Fruit fly (Drosophila melanogaster) whole organism, prepupa: ENCODE results near the gene CG11714.
A peak's percentile ranks its signal among the peaks of the same experiment; 100 is the strongest.

Experiments used
- CG11294 ChIP-seq: fragments of 200-800 bp; sonication (Bioruptor generic); IDR thresholded peaks from 2 replicates; pipeline ENCODE4 v1.3.6; 2022; ENCODE audit warnings: missing biosample characterization, missing genetic modification characterization
- CG11762 ChIP-seq: fragments of 200-800 bp; sonication (Bioruptor generic); optimal IDR thresholded peaks from 3 replicates; lab custom pipeline; 2016; ENCODE audit warnings: missing biosample characterization, missing genetic modification characterization; ENCODE audit not compliant: insufficient read depth
- CG34406 ChIP-seq: fragments of 200-800 bp; sonication (Bioruptor generic); optimal IDR thresholded peaks from 3 replicates; lab custom pipeline; 2016; ENCODE audit warnings: missing biosample characterization, missing genetic modification characterization
- CG3919 ChIP-seq: fragments of 200-800 bp; sonication (Bioruptor generic); optimal IDR thresholded peaks from 3 replicates; lab custom pipeline; 2016; ENCODE audit warnings: missing biosample characterization, missing genetic modification characterization
- CG6163 ChIP-seq: fragments of 200-800 bp; sonication (Bioruptor generic); IDR thresholded peaks from 3 replicates; pipeline ENCODE4 v1.3.6; 2022; ENCODE audit warnings: missing biosample characterization, missing genetic modification characterization
- CG6854 ChIP-seq: fragments of 200-800 bp; sonication (Bioruptor generic); optimal IDR thresholded peaks from 2 replicates; lab custom pipeline; 2017; ENCODE audit warnings: missing biosample characterization, mild to moderate bottlenecking, missing genetic modification characterization
- CG7368 ChIP-seq: fragments of 200-800 bp; sonication (Bioruptor generic); optimal IDR thresholded peaks from 3 replicates; lab custom pipeline; 2016; ENCODE audit warnings: missing biosample characterization, missing genetic modification characterization
- CG8319 ChIP-seq: fragments of 200-800 bp; sonication (Bioruptor generic); optimal IDR thresholded peaks from 3 replicates; lab custom pipeline; 2016; ENCODE audit warnings: missing biosample characterization, missing genetic modification characterization
- CG9139 ChIP-seq: fragments of 200-800 bp; sonication (Bioruptor generic); optimal IDR thresholded peaks from 3 replicates; lab custom pipeline; 2017; ENCODE audit warnings: missing biosample characterization, mild to moderate bottlenecking, missing genetic modification characterization
- Ets21C ChIP-seq: fragments of 200-800 bp; sonication (Bioruptor generic); optimal IDR thresholded peaks from 3 replicates; lab custom pipeline; 2016; ENCODE audit warnings: missing biosample characterization, missing genetic modification characterization
- Gug ChIP-seq: fragments of 200-800 bp; sonication (Bioruptor generic); IDR thresholded peaks from 2 replicates; pipeline ENCODE4 v1.3.6; 2022; ENCODE audit warnings: missing biosample characterization, missing genetic modification characterization
- Hr38 ChIP-seq: sonication (Bioruptor generic); optimal IDR thresholded peaks from 2 replicates; lab custom pipeline; 2016; ENCODE audit warnings: missing biosample characterization, missing genetic modification characterization
- Lpt ChIP-seq: fragments of 200-800 bp; sonication (Bioruptor generic); optimal IDR thresholded peaks from 3 replicates; lab custom pipeline; 2016; ENCODE audit warnings: missing biosample characterization, missing genetic modification characterization
- OdsH ChIP-seq: fragments of 200-800 bp; sonication (Bioruptor generic); optimal IDR thresholded peaks from 3 replicates; lab custom pipeline; 2016; ENCODE audit warnings: missing biosample characterization, missing genetic modification characterization
- Smox ChIP-seq: fragments of 200-800 bp; sonication (Bioruptor generic); optimal IDR thresholded peaks from 3 replicates; lab custom pipeline; 2016; ENCODE audit warnings: missing biosample characterization, missing genetic modification characterization
- Sox14 ChIP-seq: fragments of 200-800 bp; sonication (Bioruptor generic); optimal IDR thresholded peaks from 3 replicates; lab custom pipeline; 2016; ENCODE audit warnings: missing biosample characterization, missing genetic modification characterization
- dac ChIP-seq: fragments of 200-800 bp; sonication (Bioruptor generic); optimal IDR thresholded peaks from 2 replicates; lab custom pipeline; 2017; ENCODE audit warnings: missing biosample characterization, mild to moderate bottlenecking, missing genetic modification characterization
- dsx ChIP-seq: fragments of 200-800 bp; optimal IDR thresholded peaks from 3 replicates; lab custom pipeline; 2019; ENCODE audit warnings: missing biosample characterization, mild to moderate bottlenecking, missing genetic modification characterization, moderate library complexity; ENCODE audit not compliant: poor library complexity, severe bottlenecking
- eg ChIP-seq: fragments of 200-800 bp; sonication (Bioruptor generic); IDR thresholded peaks from 3 replicates; pipeline ENCODE4 v1.3.6; 2022; ENCODE audit warnings: missing biosample characterization, missing genetic modification characterization
- esn ChIP-seq: fragments of 200-800 bp; sonication (Bioruptor generic); optimal IDR thresholded peaks from 2 replicates; lab custom pipeline; 2016; ENCODE audit warnings: missing biosample characterization, mild to moderate bottlenecking, missing genetic modification characterization, moderate library complexity
- fd85E ChIP-seq: fragments of 200-800 bp; sonication (Bioruptor generic); optimal IDR thresholded peaks from 3 replicates; lab custom pipeline; 2016; ENCODE audit warnings: missing biosample characterization, missing genetic modification characterization
- lz ChIP-seq: fragments of 200-800 bp; sonication (Bioruptor generic); optimal IDR thresholded peaks from 3 replicates; lab custom pipeline; 2016; ENCODE audit warnings: missing biosample characterization, missing genetic modification characterization
- spab ChIP-seq: fragments of 200-800 bp; sonication (Bioruptor generic); optimal IDR thresholded peaks from 2 replicates; lab custom pipeline; 2017; ENCODE audit warnings: missing biosample characterization, mild to moderate bottlenecking, missing genetic modification characterization, missing genetic modification reagents

Gene CG11714

dm6 chr3L:11474658-11475057, 47.9 kb downstream of the CG11714 start, which contains the start of gene Vha16-2:
Gene Vha16-2, plus strand, starts transcription at chr3L:11474958.
- no peak for TF ChIP-seq Gug
- TF ChIP-seq CG7368 = no peak
- no peak for TF ChIP-seq Hr38 (GFP tag; lab: Kevin White, UChicago)
- TF ChIP-seq Sox14 (GFP tag; lab: Kevin White, UChicago) = no peak

dm6 chr3L:11472991-11473390, 49.5 kb downstream of the CG11714 start, which contains the start of gene Vha16-3:
Gene Vha16-3, plus strand, starts transcription at chr3L:11473291.
- TF ChIP-seq CG34406 (GFP tag; lab: Kevin White, UChicago) = no peak
- no peak for TF ChIP-seq Ets21C (GFP tag; lab: Kevin White, UChicago)
- TF ChIP-seq CG3919 = no peak
- no peak for TF ChIP-seq eg (GFP tag; lab: Robert Waterston, UW)
- no peak for TF ChIP-seq CG11762 (GFP tag; lab: Kevin White, UChicago)
- TF ChIP-seq dac (GFP tag; lab: Kevin White, UChicago) = no peak
- no peak for TF ChIP-seq CG9139 (GFP tag; lab: Kevin White, UChicago)
- no peak for TF ChIP-seq CG8319
- TF ChIP-seq CG11294 (GFP tag; lab: Robert Waterston, UW) = no peak
- TF ChIP-seq fd85E (GFP tag; lab: Kevin White, UChicago) = no peak
- no peak for TF ChIP-seq esn
- TF ChIP-seq OdsH (GFP tag; lab: Kevin White, UChicago) = no peak
- no peak for TF ChIP-seq CG6163 (GFP tag; lab: Robert Waterston, UW)
- TF ChIP-seq spab (GFP tag; lab: Kevin White, UChicago) = no peak
- no peak for TF ChIP-seq Smox (GFP tag; lab: Kevin White, UChicago)
- TF ChIP-seq CG6854 (GFP tag; lab: Kevin White, UChicago) = no peak

dm6 chr3L:11472388-11472787, 50.1 kb downstream of the CG11714 start:
- TF ChIP-seq Hr38 (GFP tag; lab: Kevin White, UChicago) = no peak
- TF ChIP-seq Lpt (GFP tag; lab: Kevin White, UChicago) = no peak
- no peak for TF ChIP-seq lz (GFP tag; lab: Kevin White, UChicago)
- peak; percentile 92 for TF ChIP-seq dsx
